Fruit fly (Drosophila melanogaster): Measurements from ENCODE around the gene CG46397.

DNA sequence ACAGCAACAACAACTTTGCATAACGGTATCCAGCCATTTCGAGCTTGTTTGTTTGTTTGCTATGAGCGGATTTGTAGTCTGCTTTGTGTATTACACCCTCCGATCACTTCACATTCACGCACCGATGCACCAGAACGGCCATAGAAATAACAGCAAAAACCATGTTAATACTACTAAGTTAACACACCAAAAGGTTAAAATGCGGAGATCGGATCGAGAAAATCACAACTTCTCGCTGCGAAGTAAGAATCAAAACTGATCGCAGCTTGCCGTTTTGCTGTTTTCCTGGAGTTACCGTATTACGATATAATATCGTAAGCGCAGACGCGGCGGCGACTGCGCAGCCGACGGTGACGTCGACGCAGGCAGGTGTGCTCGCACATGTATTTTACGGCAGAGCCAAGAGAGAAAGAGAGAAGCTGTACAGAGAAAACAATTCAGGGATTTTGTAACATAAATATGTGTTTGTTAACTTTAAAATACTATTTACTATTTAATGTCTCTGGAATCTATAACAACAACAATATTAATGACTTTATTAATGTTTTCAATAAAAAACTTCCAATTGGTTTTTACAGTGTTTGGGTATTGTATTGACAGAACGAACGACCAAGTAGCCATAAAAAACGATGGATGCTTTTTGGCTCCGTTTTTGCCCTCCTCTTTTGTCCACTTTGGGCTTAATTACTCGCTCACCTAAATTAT, 37.7 kb downstream of the CG46397 start, which contains the start of gene CG13101:
- peak; percentile 97 for TF ChIP-seq CG32121 (GFP tag; IDR thresholded peaks at IDR 0.05)
- peak; percentile 93 for TF ChIP-seq CG9948 (tag; optimal IDR thresholded peaks at IDR 0.05)

Measured in whole organism, pupa.